Fruit fly (Drosophila melanogaster) whole organism, prepupa: ENCODE measurements around the gene CG31548.
A peak's percentile ranks its signal among the peaks of the same experiment; 100 is the strongest.

Experiments
- Blimp-1 ChIP-seq: fragments of 200-800 bp; sonication (Bioruptor generic); optimal IDR thresholded peaks from 3 replicates; lab custom pipeline; 2017; ENCODE audit warnings: missing biosample characterization, missing genetic modification characterization, mild to moderate bottlenecking, moderate library complexity, missing genetic modification reagents
- CG10631 ChIP-seq: fragments of 200-800 bp; sonication (Bioruptor generic); optimal IDR thresholded peaks from 2 replicates; lab custom pipeline; 2016; ENCODE audit warnings: missing biosample characterization, missing genetic modification characterization
- CG10669 ChIP-seq: fragments of 200-800 bp; sonication (Bioruptor generic); optimal IDR thresholded peaks from 3 replicates; lab custom pipeline; 2018; ENCODE audit warnings: missing biosample characterization, mild to moderate bottlenecking, missing genetic modification characterization, moderate library complexity
- CG11762 ChIP-seq: fragments of 200-800 bp; sonication (Bioruptor generic); optimal IDR thresholded peaks from 3 replicates; lab custom pipeline; 2016; ENCODE audit warnings: missing biosample characterization, missing genetic modification characterization; ENCODE audit not compliant: insufficient read depth
- CG6276 ChIP-seq: fragments of 200-800 bp; sonication (Bioruptor generic); optimal IDR thresholded peaks from 2 replicates; lab custom pipeline; 2017; ENCODE audit warnings: missing biosample characterization, mild to moderate bottlenecking, missing genetic modification characterization
- CG6808 ChIP-seq: fragments of 200-800 bp; sonication (Bioruptor generic); optimal IDR thresholded peaks from 3 replicates; lab custom pipeline; 2017; ENCODE audit warnings: missing biosample characterization, missing genetic modification characterization, mild to moderate bottlenecking, moderate library complexity, missing genetic modification reagents
- CG7368 ChIP-seq: fragments of 200-800 bp; sonication (Bioruptor generic); optimal IDR thresholded peaks from 3 replicates; lab custom pipeline; 2016; ENCODE audit warnings: missing biosample characterization, missing genetic modification characterization
- CG8319 ChIP-seq: fragments of 200-800 bp; sonication (Bioruptor generic); optimal IDR thresholded peaks from 3 replicates; lab custom pipeline; 2016; ENCODE audit warnings: missing biosample characterization, missing genetic modification characterization
- CG9139 ChIP-seq: fragments of 200-800 bp; sonication (Bioruptor generic); optimal IDR thresholded peaks from 3 replicates; lab custom pipeline; 2017; ENCODE audit warnings: missing biosample characterization, mild to moderate bottlenecking, missing genetic modification characterization
- Eip75B ChIP-seq: fragments of 200-800 bp; sonication (Bioruptor generic); optimal IDR thresholded peaks from 3 replicates; lab custom pipeline; 2016; ENCODE audit warnings: missing biosample characterization, missing genetic modification characterization
- Eip78C ChIP-seq: fragments of 200-800 bp; sonication (Bioruptor generic); peaks from one replicate; lab custom pipeline; 2016; ENCODE audit warnings: missing biosample characterization, missing genetic modification characterization
- Ets96B ChIP-seq: fragments of 200-800 bp; optimal IDR thresholded peaks from 2 replicates; lab custom pipeline; 2019; ENCODE audit warnings: missing biosample characterization, mild to moderate bottlenecking, missing genetic modification characterization, moderate library complexity
- Hr38 ChIP-seq: sonication (Bioruptor generic); optimal IDR thresholded peaks from 2 replicates; lab custom pipeline; 2016; ENCODE audit warnings: missing biosample characterization, missing genetic modification characterization
- Lpt ChIP-seq: fragments of 200-800 bp; sonication (Bioruptor generic); optimal IDR thresholded peaks from 3 replicates; lab custom pipeline; 2016; ENCODE audit warnings: missing biosample characterization, missing genetic modification characterization
- OdsH ChIP-seq: fragments of 200-800 bp; sonication (Bioruptor generic); optimal IDR thresholded peaks from 3 replicates; lab custom pipeline; 2016; ENCODE audit warnings: missing biosample characterization, missing genetic modification characterization
- Sox14 ChIP-seq: fragments of 200-800 bp; sonication (Bioruptor generic); optimal IDR thresholded peaks from 3 replicates; lab custom pipeline; 2016; ENCODE audit warnings: missing biosample characterization, missing genetic modification characterization
- acj6 ChIP-seq: fragments of 200-800 bp; sonication (Bioruptor generic); optimal IDR thresholded peaks from 3 replicates; lab custom pipeline; 2016; ENCODE audit warnings: missing biosample characterization, missing genetic modification characterization
- cyc ChIP-seq: fragments of 200-800 bp; sonication (Bioruptor generic); optimal IDR thresholded peaks from 3 replicates; lab custom pipeline; 2016; ENCODE audit warnings: missing biosample characterization, missing genetic modification characterization
- dsx ChIP-seq: fragments of 200-800 bp; optimal IDR thresholded peaks from 3 replicates; lab custom pipeline; 2019; ENCODE audit warnings: missing biosample characterization, mild to moderate bottlenecking, missing genetic modification characterization, moderate library complexity; ENCODE audit not compliant: poor library complexity, severe bottlenecking
- eg ChIP-seq: fragments of 200-800 bp; sonication (Bioruptor generic); IDR thresholded peaks from 3 replicates; pipeline ENCODE4 v1.3.6; 2022; ENCODE audit warnings: missing biosample characterization, missing genetic modification characterization
- esn ChIP-seq: fragments of 200-800 bp; sonication (Bioruptor generic); optimal IDR thresholded peaks from 2 replicates; lab custom pipeline; 2016; ENCODE audit warnings: missing biosample characterization, mild to moderate bottlenecking, missing genetic modification characterization, moderate library complexity
- fkh ChIP-seq: fragments of 200-800 bp; sonication (Bioruptor generic); optimal IDR thresholded peaks from 3 replicates; lab custom pipeline; 2017; ENCODE audit warnings: missing biosample characterization, mild to moderate bottlenecking, missing genetic modification characterization, moderate library complexity
- net ChIP-seq: fragments of 200-800 bp; sonication (Bioruptor generic); optimal IDR thresholded peaks from 3 replicates; lab custom pipeline; 2016; ENCODE audit warnings: missing biosample characterization, missing genetic modification characterization
- pdm3 ChIP-seq: fragments of 200-800 bp; sonication (Bioruptor generic); optimal IDR thresholded peaks from 3 replicates; lab custom pipeline; 2016; ENCODE audit warnings: missing biosample characterization, missing genetic modification characterization
- spab ChIP-seq: fragments of 200-800 bp; sonication (Bioruptor generic); optimal IDR thresholded peaks from 2 replicates; lab custom pipeline; 2017; ENCODE audit warnings: missing biosample characterization, mild to moderate bottlenecking, missing genetic modification characterization, missing genetic modification reagents
- ss ChIP-seq, 2 experiments: fragments of 200-800 bp; sonication (Bioruptor generic); optimal IDR thresholded peaks; 2 replicates in 1 of 2; 3 replicates in 1 of 2; lab custom pipeline; 2017 to 2018; ENCODE audit warnings: mild to moderate bottlenecking in 2 of 2, missing biosample characterization in 2 of 2, missing genetic modification characterization in 2 of 2, moderate library complexity in 1 of 2
- svp ChIP-seq: fragments of 200-800 bp; sonication (Bioruptor generic); peaks from one replicate; lab custom pipeline; 2016; ENCODE audit warnings: missing biosample characterization, missing genetic modification characterization
- topi ChIP-seq: fragments of 200-800 bp; sonication (Bioruptor generic); optimal IDR thresholded peaks from 3 replicates; lab custom pipeline; 2016; ENCODE audit warnings: missing biosample characterization, missing genetic modification characterization
- vri ChIP-seq: fragments of 200-800 bp; sonication (Bioruptor generic); optimal IDR thresholded peaks from 3 replicates; lab custom pipeline; 2016; ENCODE audit warnings: missing biosample characterization, mild to moderate bottlenecking, missing genetic modification characterization

Gene CG31548

dm6 chr3R:5600361-5601043 lies 36.1 kb downstream of the CG31548 start (continued):
- no peak for TF ChIP-seq topi (GFP tag; lab: Kevin White, UChicago)
- no peak for TF ChIP-seq Hr38 (GFP tag; lab: Kevin White, UChicago)
- TF ChIP-seq CG6276 (GFP tag; lab: Kevin White, UChicago), result no peak
- no peak for TF ChIP-seq OdsH (GFP tag; lab: Kevin White, UChicago)
- TF ChIP-seq pdm3 (GFP tag; lab: Kevin White, UChicago), result no peak
- peak; percentile 46 for TF ChIP-seq CG6808 (GFP tag; lab: Kevin White, UChicago)
- TF ChIP-seq CG10631 (GFP tag; lab: Kevin White, UChicago), result no peak
- peak; percentile 56 for TF ChIP-seq fkh (GFP tag; lab: Kevin White, UChicago)
- peak; percentile 68 to 70 for TF ChIP-seq ss (GFP tag; optimal IDR thresholded peaks at IDR 0.05; lab: Kevin White, UChicago)
- TF ChIP-seq CG8319 (GFP tag; lab: Kevin White, UChicago), result no peak
- peak; percentile 85 for TF ChIP-seq Sox14
- TF ChIP-seq acj6, result no peak
- no peak for TF ChIP-seq CG11762 (GFP tag; lab: Kevin White, UChicago)
- TF ChIP-seq, all 60 proteins: peak for 15

- TF ChIP-seq net (GFP tag; lab: Kevin White, UChicago), result no peak
- no peak for TF ChIP-seq esn (GFP tag; lab: Kevin White, UChicago)
- no peak for TF ChIP-seq Hr38 (GFP tag; lab: Kevin White, UChicago)
- no peak for TF ChIP-seq pdm3 (GFP tag; lab: Kevin White, UChicago)
- peak; percentile 18 for TF ChIP-seq Blimp-1 (GFP tag; lab: Kevin White, UChicago)
- peak; percentile 14 for TF ChIP-seq Eip78C (GFP tag; lab: Kevin White, UChicago)
- no peak for TF ChIP-seq CG9139
- TF ChIP-seq, all 60 proteins: peak for 2
Observed at dm6 chr3R:5599521-5600360, 36.9 kb downstream of the CG31548 start.

dm6 chr3R:5594878-5595277 lies 41.8 kb downstream of the CG31548 start:
- TF ChIP-seq eg (GFP tag; lab: Robert Waterston, UW), result 0 out of 3 replicates have a peak, but pooled peaks have one; percentile 22
- TF ChIP-seq dsx (GFP tag; lab: Kevin White, UChicago), result peak; percentile 97
- TF ChIP-seq cyc (GFP tag; lab: Kevin White, UChicago), result no peak
- TF ChIP-seq CG10669 (GFP tag; lab: Kevin White, UChicago), result no peak
- no peak for TF ChIP-seq Lpt (GFP tag; lab: Kevin White, UChicago)
- TF ChIP-seq Ets96B (tag; lab: Kevin White, UChicago), result no peak

dm6 chr3R:5592009-5592572 lies 44.6 kb downstream of the CG31548 start:
- peak; percentile 53 for TF ChIP-seq fkh (GFP tag; lab: Kevin White, UChicago)
- peak; percentile 93 for TF ChIP-seq svp (GFP tag; lab: Kevin White, UChicago)
- TF ChIP-seq CG11762 (GFP tag; lab: Kevin White, UChicago), result no peak
- no peak for TF ChIP-seq Eip75B (GFP tag; lab: Kevin White, UChicago)
- TF ChIP-seq Lpt (GFP tag; lab: Kevin White, UChicago), result no peak
- no peak for TF ChIP-seq Hr38 (GFP tag; lab: Kevin White, UChicago)
- no peak for TF ChIP-seq spab (GFP tag; lab: Kevin White, UChicago)
- TF ChIP-seq vri (GFP tag; lab: Kevin White, UChicago), result no peak
- TF ChIP-seq Eip78C (GFP tag; lab: Kevin White, UChicago), result peak; percentile 52
- TF ChIP-seq CG7368, result no peak
